Worm (Caenorhabditis elegans) whole organism, L4 larva: ENCODE data around the gene fbxa-100.
"Not testable (repeated sequence)": the region's sequence is repeated elsewhere in the genome, so short reads cannot be mapped to it uniquely, and the experiment has no call there.

ENCODE experiments used
- R02D3.7 ChIP-seq: fragments of 150-350 bp; sonication (generic microtip); optimal IDR thresholded peaks from 3 replicates; lab custom pipeline; 2014; ENCODE audit warnings: missing biosample characterization, missing genetic modification characterization
- aly-2 ChIP-seq: sonication (generic microtip); optimal IDR thresholded peaks from 2 replicates; lab custom pipeline; 2018; ENCODE audit warnings: missing biosample characterization, missing genetic modification characterization
- ama-1 ChIP-seq: fragments of 150-350 bp; optimal IDR thresholded peaks from 2 replicates; lab custom pipeline; 2014; ENCODE audit warnings: inconsistent platforms, mixed read lengths
- lin-39 ChIP-seq: fragments of 150-350 bp; optimal IDR thresholded peaks from 2 replicates; lab custom pipeline; 2014; ENCODE audit warnings: missing biosample characterization, missing genetic modification reagents, missing genetic modification characterization
- mdl-1 ChIP-seq, 2 experiments: fragments of 150-350 bp in 1 of 2; sonication (generic microtip) in 1 of 2; optimal IDR thresholded peaks; 2 replicates each; lab custom pipeline; 2014 to 2017; ENCODE audit warnings: missing biosample characterization in 2 of 2, missing genetic modification characterization in 2 of 2
- nhr-10 ChIP-seq: fragments of 150-350 bp; optimal IDR thresholded peaks from 2 replicates; lab custom pipeline; 2014; ENCODE audit warnings: missing biosample characterization, missing genetic modification characterization
- nhr-11 ChIP-seq: fragments of 150-350 bp; optimal IDR thresholded peaks from 2 replicates; lab custom pipeline; 2014; ENCODE audit warnings: missing biosample characterization, missing genetic modification characterization
- nhr-28 ChIP-seq: fragments of 150-350 bp; optimal IDR thresholded peaks from 2 replicates; lab custom pipeline; 2014; ENCODE audit warnings: missing biosample characterization, missing genetic modification characterization
- skn-1 ChIP-seq: fragments of 150-350 bp; optimal IDR thresholded peaks from 2 replicates; lab custom pipeline; 2014; ENCODE audit warnings: missing biosample characterization, missing genetic modification characterization
- tag-97 ChIP-seq: fragments of 200-800 bp; sonication (Bioruptor generic); IDR thresholded peaks from 2 replicates; pipeline ENCODE4 v1.3.6; 2022; ENCODE audit warnings: missing genetic modification characterization, missing compliant biosample characterization
- unc-39 ChIP-seq: sonication (generic microtip); optimal IDR thresholded peaks from 2 replicates; lab custom pipeline; 2017; ENCODE audit warnings: missing biosample characterization, missing genetic modification characterization
- unc-62 ChIP-seq, 3 experiments: fragments of 150-350 bp in 1 of 3; sonication (generic microtip); optimal IDR thresholded peaks in 2 of 3; peaks in 1 of 3; 1 replicate in 1 of 3; 2 replicates in 2 of 3; lab custom pipeline; 2014 to 2017; ENCODE audit warnings: missing biosample characterization in 3 of 3, missing genetic modification characterization in 3 of 3, missing genetic modification reagents in 3 of 3, missing genotype in 1 of 3
- ztf-11 ChIP-seq: fragments of 150-350 bp; optimal IDR thresholded peaks from 2 replicates; lab custom pipeline; 2014; ENCODE audit warnings: missing biosample characterization, missing genetic modification characterization
- ztf-7 ChIP-seq: fragments of 150-350 bp; optimal IDR thresholded peaks from 2 replicates; lab custom pipeline; 2014; ENCODE audit warnings: missing biosample characterization, missing genetic modification characterization

- not testable (repeated sequence) for TF ChIP-seq unc-62 (GFP tag; optimal IDR thresholded peaks at IDR 0.05 in 1 of 2; lab: Kevin White, UChicago); unc-62 (tag; optimal IDR thresholded peaks at IDR 0.05; lab: Kevin White, UChicago); R02D3.7; ztf-11; skn-1; tag-97 (GFP tag; lab: Robert Waterston, UW); mdl-1 (tag; optimal IDR thresholded peaks at IDR 0.05; lab: Kevin White, UChicago); lin-39 (tag; lab: Kevin White, UChicago); nhr-28 (tag; lab: Kevin White, UChicago); nhr-11 (tag; lab: Kevin White, UChicago); ama-1 (lab: Kevin White, UChicago); ztf-7 (tag; lab: Kevin White, UChicago); nhr-10 (tag; lab: Kevin White, UChicago); aly-2 (tag; lab: Kevin White, UChicago); unc-39 (tag; lab: Kevin White, UChicago)
Measured at ce11 chrV:16040848-16041247, 21.0 kb downstream of the fbxa-100 start.
